Fruit fly (Drosophila melanogaster) whole organism, prepupa: ENCODE measurements around the gene syd.

Source experiments
- CG11762 ChIP-seq: fragments of 200-800 bp; sonication (Bioruptor generic); optimal IDR thresholded peaks from 3 replicates; lab custom pipeline; 2016; ENCODE audit warnings: missing biosample characterization, missing genetic modification characterization; ENCODE audit not compliant: insufficient read depth
- CG31627 ChIP-seq: fragments of 200-800 bp; sonication (Bioruptor generic); optimal IDR thresholded peaks from 3 replicates; lab custom pipeline; 2016; ENCODE audit warnings: missing biosample characterization, missing genetic modification characterization
- CG6163 ChIP-seq: fragments of 200-800 bp; sonication (Bioruptor generic); IDR thresholded peaks from 3 replicates; pipeline ENCODE4 v1.3.6; 2022; ENCODE audit warnings: missing biosample characterization, missing genetic modification characterization
- CG6792 ChIP-seq: fragments of 200-800 bp; sonication (Bioruptor generic); optimal IDR thresholded peaks from 3 replicates; lab custom pipeline; 2016; ENCODE audit warnings: missing biosample characterization, missing genetic modification characterization
- esn ChIP-seq: fragments of 200-800 bp; sonication (Bioruptor generic); optimal IDR thresholded peaks from 2 replicates; lab custom pipeline; 2016; ENCODE audit warnings: missing biosample characterization, mild to moderate bottlenecking, missing genetic modification characterization, moderate library complexity
- svp ChIP-seq: fragments of 200-800 bp; sonication (Bioruptor generic); peaks from one replicate; lab custom pipeline; 2016; ENCODE audit warnings: missing biosample characterization, missing genetic modification characterization
- topi ChIP-seq: fragments of 200-800 bp; sonication (Bioruptor generic); optimal IDR thresholded peaks from 3 replicates; lab custom pipeline; 2016; ENCODE audit warnings: missing biosample characterization, missing genetic modification characterization

DNA sequence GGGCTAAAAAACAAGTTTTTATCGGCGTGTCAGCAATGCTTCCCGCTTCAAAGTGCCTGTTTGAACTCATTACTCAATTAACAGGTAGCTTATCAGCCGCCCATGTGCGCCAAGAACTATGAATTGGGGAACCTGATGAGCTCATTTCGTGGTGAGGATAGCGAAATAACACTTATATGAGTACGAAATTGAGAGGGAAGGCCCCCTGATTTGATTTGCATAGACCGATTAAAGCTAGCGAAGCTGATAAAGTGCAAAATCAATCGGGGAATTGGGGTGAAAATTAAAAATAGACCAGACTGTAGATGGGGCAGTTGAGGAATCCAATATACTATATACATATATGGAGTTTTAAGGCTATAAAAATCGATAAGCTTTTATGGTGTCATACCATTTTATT lies 1.7 kb downstream of the syd start:
- TF ChIP-seq svp (GFP tag; lab: Kevin White, UChicago) = no peak
- TF ChIP-seq CG11762 (GFP tag; lab: Kevin White, UChicago) = no peak
- no peak for TF ChIP-seq CG6163 (GFP tag; lab: Robert Waterston, UW)
- TF ChIP-seq esn (GFP tag; lab: Kevin White, UChicago) = no peak
- no peak for TF ChIP-seq topi
- TF ChIP-seq CG31627 (GFP tag; lab: Kevin White, UChicago) = no peak
- TF ChIP-seq CG6792 = no peak
